Worm (Caenorhabditis elegans) whole organism, dauer: Measurements from ENCODE around the gene spp-10.

ENCODE experiments used
- unc-62 ChIP-seq: sonication (generic microtip); optimal IDR thresholded peaks from 2 replicates; lab custom pipeline; 2017; ENCODE audit warnings: missing biosample characterization, missing genetic modification reagents, missing genetic modification characterization

Gene spp-10

ce11 chrIV:8476880-8477279 is at the start of gene spp-10:
TSS of gene spp-10 (plus strand) at chrIV:8477180.
- no peak for TF ChIP-seq unc-62 (GFP tag; lab: Kevin White, UChicago)

- no peak for TF ChIP-seq unc-62 (GFP tag; lab: Kevin White, UChicago)
Measured at ce11 chrIV:8428492-8428891, 48.5 kb upstream of the spp-10 start.

ce11 chrIV:8431567-8432458 is 45.2 kb upstream of the spp-10 start:
- no peak for TF ChIP-seq unc-62 (GFP tag; lab: Kevin White, UChicago)

- TF ChIP-seq unc-62 (GFP tag; lab: Kevin White, UChicago) = peak; percentile 19
Measured at ce11 chrIV:8432709-8433108, 44.3 kb upstream of the spp-10 start, which contains the start of the genes T26A8.4 and pdtf-1. TSS of gene T26A8.4 (minus strand) at chrIV:8432893. TSS of gene pdtf-1 (plus strand) at chrIV:8433038.

ce11 chrIV:8446904-8447303 is 30.1 kb upstream of the spp-10 start, which contains the start of gene T01B11.1:
TSS of gene T01B11.1 (plus strand) at chrIV:8447204.
- TF ChIP-seq unc-62 (GFP tag; lab: Kevin White, UChicago) = no peak

- no peak for TF ChIP-seq unc-62 (GFP tag; lab: Kevin White, UChicago)
Measured at ce11 chrIV:8449869-8450268, 27.1 kb upstream of the spp-10 start.

ce11 chrIV:8450534-8450933 is 26.4 kb upstream of the spp-10 start:
- no peak for TF ChIP-seq unc-62 (GFP tag; lab: Kevin White, UChicago)

- no peak for TF ChIP-seq unc-62 (GFP tag; lab: Kevin White, UChicago)
Measured at ce11 chrIV:8451709-8452248, 25.2 kb upstream of the spp-10 start, which contains the start of gene eppl-1. TSS of gene eppl-1 (minus strand) at chrIV:8451759.

ce11 chrIV:8453178-8453577 is 23.8 kb upstream of the spp-10 start:
- TF ChIP-seq unc-62 (GFP tag; lab: Kevin White, UChicago) = no peak

- no peak for TF ChIP-seq unc-62 (GFP tag; lab: Kevin White, UChicago)
Measured at ce11 chrIV:8454076-8454475, 22.9 kb upstream of the spp-10 start.

ce11 chrIV:8456899-8457298 is 20.1 kb upstream of the spp-10 start, which contains the start of gene syx-4:
TSS of gene syx-4 (plus strand) at chrIV:8457280.
- TF ChIP-seq unc-62 (GFP tag; lab: Kevin White, UChicago) = no peak

ce11 chrIV:8460208-8460607 is 16.8 kb upstream of the spp-10 start, which contains the start of gene ant-1.4:
TSS of gene ant-1.4 (minus strand) at chrIV:8460308.
- no peak for TF ChIP-seq unc-62 (GFP tag; lab: Kevin White, UChicago)

- no peak for TF ChIP-seq unc-62 (GFP tag; lab: Kevin White, UChicago)
Measured at ce11 chrIV:8461177-8461576, 15.8 kb upstream of the spp-10 start.

- TF ChIP-seq unc-62 (GFP tag; lab: Kevin White, UChicago) = no peak
Measured at ce11 chrIV:8462376-8462775, 14.6 kb upstream of the spp-10 start.

- no peak for TF ChIP-seq unc-62 (GFP tag; lab: Kevin White, UChicago)
Measured at ce11 chrIV:8463069-8463468, 13.9 kb upstream of the spp-10 start.

ce11 chrIV:8463716-8464115 is 13.3 kb upstream of the spp-10 start, which contains the start of gene str-176:
TSS of gene str-176 (minus strand) at chrIV:8463816.
- TF ChIP-seq unc-62 (GFP tag; lab: Kevin White, UChicago) = no peak
